Fruit fly (Drosophila melanogaster): Measurements from ENCODE around the gene cDIP.

DNA sequence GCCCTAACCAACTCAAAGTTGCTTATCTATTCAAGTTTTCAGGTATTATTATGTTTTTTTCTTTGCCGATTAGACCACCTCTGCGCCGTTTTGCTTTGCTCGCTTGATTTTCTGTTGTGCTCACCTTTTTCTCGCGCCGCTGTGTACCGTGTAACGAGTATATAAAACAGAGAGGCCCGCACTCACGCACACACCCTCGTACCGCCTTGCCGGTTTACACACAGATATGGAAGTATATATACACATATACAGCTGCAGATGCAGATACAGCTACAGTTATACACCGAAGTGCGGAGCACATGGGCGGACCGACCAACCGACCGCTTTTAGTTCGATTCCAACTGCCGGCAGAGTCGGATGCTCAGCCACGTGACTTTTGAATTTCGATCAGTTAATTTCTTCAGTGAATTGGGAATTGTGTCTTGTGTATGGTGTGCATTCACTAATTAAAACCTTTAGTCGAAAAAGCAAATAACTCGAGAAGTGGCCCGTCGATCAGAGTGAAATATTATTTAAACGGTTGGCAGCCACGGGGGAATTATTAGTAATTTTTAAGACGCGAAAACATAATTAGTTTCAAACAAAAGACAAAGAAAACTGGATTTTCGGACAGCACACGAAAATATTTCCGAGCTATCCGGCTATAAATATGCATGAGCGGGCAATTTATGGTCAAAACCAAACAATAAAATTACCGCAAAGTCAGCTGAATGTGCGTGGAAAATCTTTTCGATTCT lies 27.8 kb upstream of the cDIP start:
- TF ChIP-seq psq (optimal IDR thresholded peaks at IDR 0.05) (no peak), Myc (optimal IDR thresholded peaks at IDR 0.05) (no peak)
